Fruit fly (Drosophila melanogaster) whole organism, pupa: ENCODE results near the gene Hsp70Bbb.

Source experiments
- CG10348 ChIP-seq: fragments of 200-800 bp; sonication (Bioruptor generic); IDR thresholded peaks from 2 replicates; pipeline ENCODE4 v1.3.6; 2022; ENCODE audit warnings: missing biosample characterization, missing genetic modification characterization
- CG12605 ChIP-seq: fragments of 200-800 bp; sonication (Bioruptor generic); IDR thresholded peaks from 2 replicates; pipeline ENCODE4 v1.3.6; 2022; ENCODE audit warnings: missing biosample characterization, missing genetic modification characterization
- CG13204 ChIP-seq: fragments of 200-800 bp; sonication (Bioruptor generic); optimal IDR thresholded peaks from 2 replicates; lab custom pipeline; 2018; ENCODE audit warnings: missing biosample characterization, mild to moderate bottlenecking, missing genetic modification characterization, moderate library complexity
- CG14655 ChIP-seq: fragments of 200-800 bp; sonication (Bioruptor generic); optimal IDR thresholded peaks from 3 replicates; lab custom pipeline; 2017; ENCODE audit warnings: mild to moderate bottlenecking, missing biosample characterization, missing genetic modification reagents, missing genetic modification characterization
- CG15710 ChIP-seq: fragments of 200-800 bp; sonication (Bioruptor generic); optimal IDR thresholded peaks from 2 replicates; lab custom pipeline; 2018; ENCODE audit warnings: missing biosample characterization, mild to moderate bottlenecking, missing genetic modification characterization, moderate library complexity
- CG17806 ChIP-seq: fragments of 200-800 bp; sonication (Bioruptor generic); optimal IDR thresholded peaks from 2 replicates; lab custom pipeline; 2018; ENCODE audit warnings: missing biosample characterization, mild to moderate bottlenecking, missing genetic modification characterization, moderate library complexity
- CG32121 ChIP-seq: fragments of 200-800 bp; sonication (Bioruptor generic); IDR thresholded peaks from 2 replicates; pipeline ENCODE4 v1.3.6; 2022; ENCODE audit warnings: missing biosample characterization, missing genetic modification characterization
- CG34367 ChIP-seq: fragments of 200-800 bp; sonication (Bioruptor generic); optimal IDR thresholded peaks from 2 replicates; lab custom pipeline; 2018; ENCODE audit warnings: missing biosample characterization, mild to moderate bottlenecking, missing genetic modification characterization
- CG4496 ChIP-seq: fragments of 200-800 bp; sonication (Bioruptor generic); IDR thresholded peaks from 3 replicates; pipeline ENCODE4 v1.3.6; 2022; ENCODE audit warnings: missing biosample characterization, missing genetic modification characterization
- CG8159 ChIP-seq: fragments of 200-800 bp; sonication (Bioruptor generic); optimal IDR thresholded peaks from 3 replicates; lab custom pipeline; 2018; ENCODE audit warnings: missing biosample characterization, mild to moderate bottlenecking, missing genetic modification characterization, moderate library complexity
- CG8301 ChIP-seq: fragments of 200-800 bp; sonication (Bioruptor generic); optimal IDR thresholded peaks from 2 replicates; lab custom pipeline; 2018; ENCODE audit warnings: missing biosample characterization, mild to moderate bottlenecking, missing genetic modification characterization
- CG9948 ChIP-seq: fragments of 200-800 bp; sonication (Bioruptor generic); optimal IDR thresholded peaks from 2 replicates; lab custom pipeline; 2018; ENCODE audit warnings: missing biosample characterization, mild to moderate bottlenecking, missing genetic modification characterization, moderate library complexity
- D1 ChIP-seq: fragments of 200-800 bp; sonication (Bioruptor generic); optimal IDR thresholded peaks from 2 replicates; lab custom pipeline; 2018; ENCODE audit warnings: missing biosample characterization, mild to moderate bottlenecking, missing genetic modification characterization, moderate library complexity
- EcR ChIP-seq: fragments of 200-800 bp; sonication (Bioruptor generic); optimal IDR thresholded peaks from 3 replicates; lab custom pipeline; 2019; ENCODE audit warnings: missing biosample characterization, missing genetic modification characterization, mild to moderate bottlenecking, moderate library complexity, missing genetic modification reagents
- Ets98B ChIP-seq: fragments of 200-800 bp; sonication (Bioruptor generic); IDR thresholded peaks from 2 replicates; pipeline ENCODE4 v1.3.6; 2022; ENCODE audit warnings: missing biosample characterization, missing genetic modification characterization
- Pif1A ChIP-seq: fragments of 200-800 bp; sonication (Bioruptor generic); optimal IDR thresholded peaks from 3 replicates; lab custom pipeline; 2016; ENCODE audit warnings: missing biosample characterization, missing genetic modification characterization
- Pif1B ChIP-seq: fragments of 200-800 bp; sonication (Bioruptor generic); optimal IDR thresholded peaks from 3 replicates; lab custom pipeline; 2016; ENCODE audit warnings: missing biosample characterization, missing genetic modification characterization
- Snoo ChIP-seq: fragments of 200-800 bp; sonication (Bioruptor generic); optimal IDR thresholded peaks from 3 replicates; lab custom pipeline; 2017; ENCODE audit warnings: missing biosample characterization, mild to moderate bottlenecking, missing genetic modification characterization, inconsistent platforms
- fd96Ca ChIP-seq: fragments of 200-800 bp; sonication (Bioruptor generic); IDR thresholded peaks from 3 replicates; pipeline ENCODE4 v1.3.6; 2022; ENCODE audit warnings: missing biosample characterization, missing genetic modification characterization
- gl ChIP-seq: fragments of 200-800 bp; sonication (Bioruptor generic); optimal IDR thresholded peaks from 2 replicates; lab custom pipeline; 2018; ENCODE audit warnings: missing biosample characterization, mild to moderate bottlenecking, missing genetic modification characterization
- rn ChIP-seq: fragments of 200-800 bp; sonication (Bioruptor generic); IDR thresholded peaks from 2 replicates; pipeline ENCODE4 v1.3.6; 2022; ENCODE audit warnings: missing biosample characterization, missing genetic modification characterization

Gene Hsp70Bbb

dm6 chr3R:12514997-12515396 is 12.7 kb downstream of the Hsp70Bbb start:
- TF ChIP-seq fd96Ca (GFP tag; lab: Robert Waterston, UW) (0 out of 3 replicates have a peak, but pooled peaks have one; percentile 7), gl (tag; lab: Kevin White, UChicago) (no peak), CG8301 (tag; lab: Kevin White, UChicago) (no peak), CG17806 (tag; lab: Kevin White, UChicago) (no peak), CG8159 (tag; lab: Kevin White, UChicago) (no peak), CG13204 (GFP tag; lab: Kevin White, UChicago) (peak; percentile 5), CG15710 (tag; lab: Kevin White, UChicago) (no peak), Pif1B (GFP tag; lab: Kevin White, UChicago) (no peak), CG4496 (GFP tag; lab: Robert Waterston, UW) (0 out of 3 replicates have a peak, but pooled peaks have one; percentile 25), Pif1A (no peak), Snoo (no peak), CG9948 (tag; lab: Kevin White, UChicago) (no peak), rn (no peak), CG10348 (no peak), Ets98B (GFP tag; lab: Robert Waterston, UW) (no peak), EcR (no peak), CG32121 (GFP tag; lab: Robert Waterston, UW) (no peak), CG12605 (GFP tag; lab: Robert Waterston, UW) (no peak)

- TF ChIP-seq CG12605 (GFP tag; lab: Robert Waterston, UW) (no peak), CG17806 (tag; lab: Kevin White, UChicago) (no peak), gl (tag; lab: Kevin White, UChicago) (no peak), CG34367 (tag; lab: Kevin White, UChicago) (no peak), CG8301 (tag; lab: Kevin White, UChicago) (no peak), CG14655 (GFP tag; lab: Kevin White, UChicago) (no peak), EcR (no peak), Pif1A (no peak), CG8159 (tag; lab: Kevin White, UChicago) (no peak), CG9948 (tag; lab: Kevin White, UChicago) (no peak), rn (no peak), CG10348 (no peak), Snoo (no peak), CG32121 (GFP tag; lab: Robert Waterston, UW) (no peak)
Measured at dm6 chr3R:12525888-12526287, 23.6 kb downstream of the Hsp70Bbb start, which contains the start of gene Hug. TSS of gene Hug (plus strand) at chr3R:12526188.

- TF ChIP-seq CG8159 (tag; lab: Kevin White, UChicago) (peak; percentile 41), D1 (tag; lab: Kevin White, UChicago) (no peak)
Measured at dm6 chr3R:12542947-12543346, 40.6 kb downstream of the Hsp70Bbb start.

dm6 chr3R:12548229-12548628 is 45.9 kb downstream of the Hsp70Bbb start, which contains the start of gene Octbeta3R:
TSS of gene Octbeta3R (minus strand) at chr3R:12548229.
- no peak for TF ChIP-seq CG17806 (tag; lab: Kevin White, UChicago)
- TF ChIP-seq EcR: no peak
- TF ChIP-seq CG14655 (GFP tag; lab: Kevin White, UChicago): no peak
- TF ChIP-seq CG4496 (GFP tag; lab: Robert Waterston, UW): no peak
- no peak for TF ChIP-seq Snoo
- no peak for TF ChIP-seq CG8301 (tag; lab: Kevin White, UChicago)
